Fruit fly (Drosophila melanogaster) whole organism, embryonic: ENCODE measurements around the gene pdm2.
A peak's percentile ranks its signal among the peaks of the same experiment; 100 is the strongest.

ENCODE experiments used
- BtbVII ChIP-seq: fragments of 200-800 bp; sonication (Bioruptor generic); optimal IDR thresholded peaks from 3 replicates; lab custom pipeline; 2017; ENCODE audit warnings: missing biosample characterization, mild to moderate bottlenecking, missing genetic modification characterization
- Bteb2 ChIP-seq: fragments of 200-800 bp; sonication (Bioruptor generic); optimal IDR thresholded peaks from 2 replicates; lab custom pipeline; 2016; ENCODE audit warnings: missing biosample characterization, missing genetic modification characterization
- CG1233 ChIP-seq: fragments of 200-800 bp; sonication (Bioruptor generic); optimal IDR thresholded peaks from 4 replicates; lab custom pipeline; 2018; ENCODE audit warnings: missing biosample characterization, mild to moderate bottlenecking, missing genetic modification characterization
- CG14860 ChIP-seq: fragments of 200-800 bp; sonication (Bioruptor generic); IDR thresholded peaks from 3 replicates; pipeline ENCODE4 v1.3.6; 2022; ENCODE audit warnings: missing biosample characterization, missing genetic modification characterization; ENCODE audit not compliant: partially characterized antibody
- CG15479 ChIP-seq: fragments of 200-800 bp; sonication (Bioruptor generic); optimal IDR thresholded peaks from 3 replicates; lab custom pipeline; 2019; ENCODE audit warnings: missing biosample characterization, mild to moderate bottlenecking, missing genetic modification characterization, moderate library complexity
- CG17359 ChIP-seq: fragments of 200-800 bp; sonication (Bioruptor generic); optimal IDR thresholded peaks from 3 replicates; lab custom pipeline; 2018; ENCODE audit warnings: missing biosample characterization, mild to moderate bottlenecking, missing genetic modification characterization, moderate library complexity
- CG31365 ChIP-seq: fragments of 200-800 bp; sonication (Bioruptor generic); optimal IDR thresholded peaks from 2 replicates; lab custom pipeline; 2018; ENCODE audit warnings: missing biosample characterization, mild to moderate bottlenecking, missing genetic modification characterization
- CG4328 ChIP-seq: fragments of 200-800 bp; sonication (Bioruptor generic); optimal IDR thresholded peaks from 3 replicates; lab custom pipeline; 2017; ENCODE audit warnings: missing biosample characterization, missing genetic modification reagents, missing genetic modification characterization
- CG6689 ChIP-seq: fragments of 200-800 bp; sonication (Bioruptor generic); IDR thresholded peaks from 2 replicates; pipeline ENCODE4 v1.3.6; 2022; ENCODE audit warnings: missing biosample characterization, missing genetic modification characterization
- CG6854 ChIP-seq: fragments of 200-800 bp; sonication (Bioruptor generic); optimal IDR thresholded peaks from 3 replicates; lab custom pipeline; 2017; ENCODE audit warnings: missing biosample characterization, mild to moderate bottlenecking, missing genetic modification characterization
- CG7556 ChIP-seq: fragments of 200-800 bp; sonication (Bioruptor generic); optimal IDR thresholded peaks from 2 replicates; lab custom pipeline; 2017; ENCODE audit warnings: missing biosample characterization, mild to moderate bottlenecking, missing genetic modification characterization
- CG9727 ChIP-seq: fragments of 200-800 bp; sonication (Bioruptor generic); optimal IDR thresholded peaks from 3 replicates; lab custom pipeline; 2017; ENCODE audit warnings: missing biosample characterization, mild to moderate bottlenecking, missing genetic modification characterization
- D ChIP-seq, 2 experiments: fragments of 200-800 bp in 1 of 2; fragments of >200 bp in 1 of 2; sonication (Bioruptor generic) in 1 of 2; optimal IDR thresholded peaks; 2 replicates in 1 of 2; 3 replicates in 1 of 2; lab custom pipeline; 2017; ENCODE audit warnings: mild to moderate bottlenecking in 1 of 2, missing biosample characterization in 1 of 2, missing genetic modification characterization in 1 of 2, missing genetic modification reagents in 1 of 2
- Eip74EF ChIP-seq, 2 experiments: fragments of 200-800 bp in 1 of 2; fragments of >200 bp in 1 of 2; sonication (Bioruptor generic) in 1 of 2; optimal IDR thresholded peaks; 2 replicates each; lab custom pipeline; 2017 to 2019; ENCODE audit warnings: missing biosample characterization in 2 of 2, missing genetic modification characterization in 2 of 2, mild to moderate bottlenecking in 1 of 2, moderate library complexity in 1 of 2
- Ets65A ChIP-seq: fragments of 200-800 bp; sonication (Bioruptor generic); peaks from one replicate; lab custom pipeline; 2016; ENCODE audit warnings: missing biosample characterization, missing genetic modification characterization
- Ets97D ChIP-seq: fragments of 200-800 bp; sonication (Bioruptor generic); optimal IDR thresholded peaks from 3 replicates; lab custom pipeline; 2016; ENCODE audit warnings: missing biosample characterization, missing genetic modification characterization
- Fer1 ChIP-seq: fragments of 200-800 bp; sonication (Bioruptor generic); optimal IDR thresholded peaks from 2 replicates; lab custom pipeline; 2017; ENCODE audit warnings: missing biosample characterization, mild to moderate bottlenecking, missing genetic modification characterization
- Hey ChIP-seq: fragments of 200-800 bp; sonication (Bioruptor generic); optimal IDR thresholded peaks from 3 replicates; lab custom pipeline; 2018; ENCODE audit warnings: missing biosample characterization, mild to moderate bottlenecking, missing genetic modification characterization
- Jarid2 ChIP-seq: fragments of 200-800 bp; sonication (Bioruptor generic); optimal IDR thresholded peaks from 3 replicates; lab custom pipeline; 2017; ENCODE audit warnings: mild to moderate bottlenecking, missing biosample characterization, missing genetic modification reagents, missing genetic modification characterization
- Nf-YA ChIP-seq: fragments of 200-800 bp; sonication (Bioruptor generic); IDR thresholded peaks from 2 replicates; pipeline ENCODE4 v1.3.6; 2022; ENCODE audit warnings: missing biosample characterization, missing genetic modification characterization
- Oli ChIP-seq: fragments of 200-800 bp; sonication (Bioruptor generic); optimal IDR thresholded peaks from 2 replicates; lab custom pipeline; 2018; ENCODE audit warnings: missing biosample characterization, mild to moderate bottlenecking, missing genetic modification characterization, moderate library complexity
- Pdp1 ChIP-seq, 2 experiments: fragments of 200-800 bp; sonication (Bioruptor generic); optimal IDR thresholded peaks; 3 replicates each; lab custom pipeline; 2016; ENCODE audit warnings: missing biosample characterization in 2 of 2, missing genetic modification characterization in 2 of 2, mild to moderate bottlenecking in 1 of 2, moderate library complexity in 1 of 2
- Scr ChIP-seq: fragments of 200-800 bp; sonication (Bioruptor generic); IDR thresholded peaks from 2 replicates; pipeline ENCODE4 v1.3.6; 2022; ENCODE audit warnings: missing biosample characterization, missing genetic modification characterization; ENCODE audit not compliant: partially characterized antibody
- Side ChIP-seq: fragments of 200-800 bp; sonication (Bioruptor generic); optimal IDR thresholded peaks from 2 replicates; lab custom pipeline; 2016; ENCODE audit warnings: missing biosample characterization, missing genetic modification characterization
- Taf1 ChIP-seq: fragments of 200-800 bp; sonication (Bioruptor generic); IDR thresholded peaks from 2 replicates; pipeline ENCODE4 v1.3.6; 2022; ENCODE audit warnings: missing biosample characterization, missing genetic modification characterization
- Trl ChIP-seq, 3 experiments: fragments of >200 bp in 2 of 3; fragments of 200-800 bp in 1 of 3; sonication (Bioruptor generic) in 1 of 3; optimal IDR thresholded peaks; 2 replicates in 1 of 3; 3 replicates in 2 of 3; lab custom pipeline; 2016 to 2017; ENCODE audit warnings: missing biosample characterization in 1 of 3, missing genetic modification characterization in 1 of 3
- al ChIP-seq: fragments of 200-800 bp; sonication (Bioruptor generic); IDR thresholded peaks from 2 replicates; pipeline ENCODE4 v1.3.6; 2022; ENCODE audit warnings: missing biosample characterization, missing genetic modification characterization
- bcd ChIP-seq: fragments of 200-800 bp; sonication (Bioruptor generic); optimal IDR thresholded peaks from 2 replicates; lab custom pipeline; 2017; ENCODE audit warnings: missing biosample characterization, mild to moderate bottlenecking, missing genetic modification characterization
- caup ChIP-seq: fragments of 200-800 bp; sonication (Bioruptor generic); optimal IDR thresholded peaks from 3 replicates; lab custom pipeline; 2017; ENCODE audit warnings: missing biosample characterization, mild to moderate bottlenecking, missing genetic modification characterization, moderate library complexity; ENCODE audit not compliant: severe bottlenecking
- da ChIP-seq: fragments of 200-800 bp; sonication (Bioruptor generic); optimal IDR thresholded peaks from 2 replicates; lab custom pipeline; 2016; ENCODE audit warnings: missing biosample characterization, missing genetic modification characterization
- fu2 ChIP-seq: fragments of 200-800 bp; sonication (Bioruptor generic); optimal IDR thresholded peaks from 2 replicates; lab custom pipeline; 2016; ENCODE audit warnings: missing biosample characterization, missing genetic modification characterization
- gem ChIP-seq: fragments of 200-800 bp; sonication (Bioruptor generic); optimal IDR thresholded peaks from 2 replicates; lab custom pipeline; 2019; ENCODE audit warnings: missing biosample characterization, mild to moderate bottlenecking, missing genetic modification characterization, moderate library complexity
- kni ChIP-seq: fragments of 200-800 bp; sonication (Bioruptor generic); optimal IDR thresholded peaks from 3 replicates; lab custom pipeline; 2017; ENCODE audit warnings: mild to moderate bottlenecking, missing biosample characterization, missing genetic modification reagents, missing genetic modification characterization
- lbe ChIP-seq: fragments of 200-800 bp; sonication (Bioruptor generic); optimal IDR thresholded peaks from 2 replicates; lab custom pipeline; 2016; ENCODE audit warnings: missing biosample characterization, mild to moderate bottlenecking, missing genetic modification characterization
- mirr ChIP-seq: fragments of 200-800 bp; sonication (Bioruptor generic); optimal IDR thresholded peaks from 3 replicates; lab custom pipeline; 2018; ENCODE audit warnings: missing biosample characterization, mild to moderate bottlenecking, missing genetic modification characterization
- mld ChIP-seq: fragments of 200-800 bp; sonication (Bioruptor generic); IDR thresholded peaks from 3 replicates; pipeline ENCODE4 v1.3.6; 2022; ENCODE audit warnings: missing biosample characterization, missing genetic modification characterization; ENCODE audit not compliant: partially characterized antibody
- phol ChIP-seq: fragments of 200-800 bp; sonication (Bioruptor generic); optimal IDR thresholded peaks from 3 replicates; lab custom pipeline; 2018; ENCODE audit warnings: missing biosample characterization, mild to moderate bottlenecking, missing genetic modification characterization, moderate library complexity
- ranshi ChIP-seq: fragments of 200-800 bp; sonication (Bioruptor generic); IDR thresholded peaks from 2 replicates; pipeline ENCODE4 v1.3.6; 2022; ENCODE audit warnings: missing biosample characterization, missing genetic modification characterization
- schlank ChIP-seq: fragments of 200-800 bp; sonication (Bioruptor generic); optimal IDR thresholded peaks from 2 replicates; lab custom pipeline; 2018; ENCODE audit warnings: missing biosample characterization, mild to moderate bottlenecking, missing genetic modification characterization
- shn ChIP-seq: fragments of 200-800 bp; sonication (Bioruptor generic); optimal IDR thresholded peaks from 3 replicates; lab custom pipeline; 2016; ENCODE audit warnings: missing biosample characterization, missing genetic modification characterization
- tgo ChIP-seq: fragments of 200-800 bp; sonication (Bioruptor generic); IDR thresholded peaks from 3 replicates; pipeline ENCODE4 v1.3.6; 2022; ENCODE audit warnings: missing biosample characterization, missing genetic modification characterization
- toy ChIP-seq: fragments of 200-800 bp; sonication (Bioruptor generic); IDR thresholded peaks from 2 replicates; pipeline ENCODE4 v1.3.6; 2022; ENCODE audit warnings: missing biosample characterization, missing genetic modification characterization
- tup ChIP-seq: fragments of 200-800 bp; sonication (Bioruptor generic); optimal IDR thresholded peaks from 2 replicates; lab custom pipeline; 2016; ENCODE audit warnings: missing biosample characterization, mild to moderate bottlenecking, missing genetic modification characterization, moderate library complexity
- unpg ChIP-seq: fragments of 200-800 bp; sonication (Bioruptor generic); optimal IDR thresholded peaks from 3 replicates; lab custom pipeline; 2018; ENCODE audit warnings: missing biosample characterization, mild to moderate bottlenecking, missing genetic modification characterization, moderate library complexity
- wdn ChIP-seq: fragments of 200-800 bp; sonication (Bioruptor generic); IDR thresholded peaks from 2 replicates; pipeline ENCODE4 v1.3.6; 2022; ENCODE audit warnings: missing biosample characterization, missing genetic modification characterization

The pdm2 gene

DNA sequence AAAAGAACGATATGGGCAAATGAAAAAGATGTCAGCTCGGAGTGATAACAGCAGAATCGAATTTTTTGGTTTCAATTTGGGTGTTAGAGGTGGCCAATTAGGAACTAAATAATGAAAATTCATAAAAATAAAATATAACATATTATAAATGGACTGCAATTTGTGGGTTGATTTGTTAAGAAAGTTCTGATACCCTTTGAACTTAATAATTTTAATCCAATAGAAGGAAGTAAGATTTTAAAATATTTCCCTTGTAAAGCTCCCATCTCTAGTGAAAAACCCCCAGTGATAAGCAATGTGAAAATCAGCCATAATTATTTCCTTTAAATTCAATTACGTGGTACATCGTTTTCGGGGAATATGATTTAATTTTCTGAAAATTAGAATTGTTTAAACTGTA is 12.7 kb upstream of the pdm2 start (continued):
- no peak for TF ChIP-seq Fer1 (GFP tag; lab: Kevin White, UChicago)
- peak; percentile 51 for TF ChIP-seq unpg
- peak; percentile 38; the same call in 1 of the 2 replicates for TF ChIP-seq CG6689 (GFP tag; lab: Robert Waterston, UW)
- no peak for TF ChIP-seq Ets65A (GFP tag; lab: Kevin White, UChicago)
- TF ChIP-seq tgo (GFP tag; lab: Robert Waterston, UW): peak; percentile 42; the same call in 2 of the 3 replicates
- TF ChIP-seq BtbVII (GFP tag; lab: Kevin White, UChicago): no peak
- TF ChIP-seq D (optimal IDR thresholded peaks at IDR 0.05; lab: Kevin White, UChicago): no peak
- TF ChIP-seq D (GFP tag; optimal IDR thresholded peaks at IDR 0.05; lab: Kevin White, UChicago): peak; percentile 13
- no peak for TF ChIP-seq schlank (tag; lab: Kevin White, UChicago)
- no peak for TF ChIP-seq mld (GFP tag; lab: Robert Waterston, UW)
- peak; percentile 6 for TF ChIP-seq bcd (GFP tag; lab: Kevin White, UChicago)
- TF ChIP-seq CG1233: no peak
- TF ChIP-seq phol: peak; percentile 27
- TF ChIP-seq CG9727 (GFP tag; lab: Kevin White, UChicago): peak; percentile 34
- no peak for TF ChIP-seq da (GFP tag; lab: Kevin White, UChicago)
- TF ChIP-seq caup (GFP tag; lab: Kevin White, UChicago): peak; percentile 15
- TF ChIP-seq Bteb2 (GFP tag; lab: Kevin White, UChicago): no peak
- TF ChIP-seq CG14860 (GFP tag; lab: Robert Waterston, UW): no peak

DNA sequence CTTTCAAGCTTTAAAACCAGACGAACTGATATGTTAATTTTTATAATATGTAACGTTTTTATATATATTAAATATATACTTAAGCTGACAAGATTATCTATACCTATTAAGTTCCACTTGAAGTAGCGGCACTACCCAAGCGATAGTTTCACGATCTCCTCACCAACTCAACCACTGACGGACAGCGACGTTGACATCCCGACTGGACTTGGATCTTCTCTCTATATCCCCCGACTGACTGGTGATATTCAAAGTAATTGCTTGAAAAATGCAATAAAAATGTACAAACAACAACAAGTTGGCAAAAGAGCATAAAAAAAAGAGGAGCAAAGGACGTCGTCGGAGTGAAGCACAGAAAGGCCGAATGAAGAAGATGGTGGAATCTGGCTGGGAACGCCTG is 10.7 kb upstream of the pdm2 start, which contains the start of gene Ref2:
TSS of gene Ref2 (minus strand) at position 101 of the 400 bp plus-strand sequence.
- no peak for TF ChIP-seq CG6854 (GFP tag; lab: Kevin White, UChicago)
- TF ChIP-seq tup: no peak
- no peak for TF ChIP-seq Side (GFP tag; lab: Kevin White, UChicago)

DNA sequence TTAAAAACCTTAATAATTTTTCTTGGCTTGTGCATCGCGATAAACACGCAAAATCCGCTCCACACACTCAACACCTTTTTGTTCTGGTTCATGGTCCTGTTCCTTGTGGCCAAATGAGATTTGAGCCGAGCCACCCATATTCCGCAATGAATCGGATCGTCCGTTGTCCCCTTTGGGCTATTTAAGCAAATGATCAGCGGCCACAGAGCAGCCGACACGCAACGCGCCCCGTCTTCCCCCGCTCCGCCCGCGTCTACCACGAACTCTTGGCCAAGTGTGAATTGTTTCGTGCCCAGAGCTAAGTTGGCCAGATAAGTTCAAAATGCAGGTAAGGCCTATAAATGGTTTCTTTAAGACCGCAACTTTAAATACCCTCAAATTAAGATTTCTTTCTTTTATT is 5.9 kb upstream of the pdm2 start:
- TF ChIP-seq Eip74EF (GFP tag; optimal IDR thresholded peaks at IDR 0.05; lab: Kevin White, UChicago) (no peak), Pdp1 (GFP tag; optimal IDR thresholded peaks at IDR 0.05; lab: Kevin White, UChicago) (no peak), CG4328 (GFP tag; lab: Kevin White, UChicago) (no peak), kni (GFP tag; lab: Kevin White, UChicago) (no peak), Oli (tag; lab: Kevin White, UChicago) (no peak), wdn (GFP tag; lab: Robert Waterston, UW) (no peak), Scr (GFP tag; lab: Robert Waterston, UW) (no peak), Ets97D (GFP tag; lab: Kevin White, UChicago) (no peak), lbe (no peak), toy (no peak), phol (no peak), CG15479 (GFP tag; lab: Kevin White, UChicago) (no peak), ranshi (no peak)
- TF ChIP-seq, all 482 proteins: peak for 0

DNA sequence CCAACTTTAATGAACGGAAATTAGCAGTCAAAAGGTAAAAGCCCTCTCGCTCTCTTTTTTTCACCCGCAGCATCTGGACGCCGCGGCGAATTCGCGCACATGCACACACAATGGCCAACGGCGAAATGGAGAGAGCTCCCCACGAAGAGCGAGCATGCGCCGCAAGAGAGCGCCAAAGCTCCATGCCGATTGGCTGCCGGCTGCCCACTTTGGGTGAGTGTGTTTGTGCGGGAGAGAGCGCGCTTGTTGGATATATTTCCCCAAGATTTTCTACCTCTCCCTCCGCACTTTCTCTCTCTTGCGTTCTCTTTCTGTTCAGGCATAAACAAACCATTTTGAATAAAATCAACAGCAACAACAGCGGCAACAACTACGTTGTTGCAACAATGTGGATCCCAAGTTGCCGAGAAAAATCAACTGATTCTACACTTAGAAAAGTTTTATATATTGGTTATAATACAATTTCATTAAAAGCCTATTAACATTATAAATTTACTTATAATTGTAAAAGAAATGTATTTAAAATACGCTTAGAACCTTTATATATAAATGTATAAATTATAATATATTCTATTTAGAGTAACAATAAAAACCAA is 1.1 kb upstream of the pdm2 start:
- TF ChIP-seq Trl (optimal IDR thresholded peaks at IDR 0.05; lab: Kevin White, UChicago): peak; percentile 85 to 94
- TF ChIP-seq Trl (GFP tag; optimal IDR thresholded peaks at IDR 0.05; lab: Kevin White, UChicago): peak; percentile 18
- TF ChIP-seq gem (tag; lab: Kevin White, UChicago): peak; percentile 37
- TF ChIP-seq fu2 (GFP tag; lab: Kevin White, UChicago): no peak
- TF ChIP-seq al (GFP tag; lab: Robert Waterston, UW): no peak
- no peak for TF ChIP-seq CG31365 (tag; lab: Kevin White, UChicago)
- TF ChIP-seq mirr (GFP tag; lab: Kevin White, UChicago): no peak
- peak; percentile 83 for TF ChIP-seq Nf-YA (GFP tag; lab: Robert Waterston, UW)
- TF ChIP-seq CG17359 (tag; lab: Kevin White, UChicago): no peak
- no peak for TF ChIP-seq CG7556 (GFP tag; lab: Kevin White, UChicago)
- TF ChIP-seq Taf1 (GFP tag; lab: Robert Waterston, UW): no peak
- TF ChIP-seq Hey (tag; lab: Kevin White, UChicago): no peak
- peak; percentile 1 for TF ChIP-seq Jarid2
- no peak for TF ChIP-seq shn (GFP tag; lab: Kevin White, UChicago)
